Fruit fly (Drosophila melanogaster) whole organism, embryonic: Measurements from ENCODE around the gene CG10710.

ENCODE experiments used
- CG12391 ChIP-seq: fragments of 200-800 bp; sonication (Bioruptor generic); optimal IDR thresholded peaks from 3 replicates; lab custom pipeline; 2018; ENCODE audit warnings: missing biosample characterization, mild to moderate bottlenecking, missing genetic modification characterization, moderate library complexity
- CG13624 ChIP-seq: fragments of 200-800 bp; sonication (Bioruptor generic); optimal IDR thresholded peaks from 2 replicates; lab custom pipeline; 2016; ENCODE audit warnings: missing biosample characterization, missing genetic modification characterization
- CG17186 ChIP-seq: fragments of 200-800 bp; sonication (Bioruptor generic); optimal IDR thresholded peaks from 3 replicates; lab custom pipeline; 2017; ENCODE audit warnings: missing biosample characterization, missing genetic modification reagents, missing genetic modification characterization
- CG17568 ChIP-seq: fragments of 200-800 bp; sonication (Bioruptor generic); optimal IDR thresholded peaks from 2 replicates; lab custom pipeline; 2018; ENCODE audit warnings: missing biosample characterization, mild to moderate bottlenecking, missing genetic modification characterization, moderate library complexity
- CG18476 ChIP-seq: fragments of 200-800 bp; sonication (Bioruptor generic); optimal IDR thresholded peaks from 2 replicates; lab custom pipeline; 2016; ENCODE audit warnings: missing biosample characterization, mild to moderate bottlenecking, missing genetic modification characterization
- CG18599 ChIP-seq: fragments of 200-800 bp; sonication (Bioruptor generic); optimal IDR thresholded peaks from 3 replicates; lab custom pipeline; 2017; ENCODE audit warnings: missing biosample characterization, missing genetic modification characterization, mild to moderate bottlenecking, moderate library complexity, missing genetic modification reagents
- CG32772 ChIP-seq: fragments of 200-800 bp; sonication (Bioruptor generic); IDR thresholded peaks from 2 replicates; pipeline ENCODE4 v1.3.6; 2022; ENCODE audit warnings: missing biosample characterization, missing genetic modification characterization
- CG4328 ChIP-seq: fragments of 200-800 bp; sonication (Bioruptor generic); optimal IDR thresholded peaks from 3 replicates; lab custom pipeline; 2017; ENCODE audit warnings: missing biosample characterization, missing genetic modification reagents, missing genetic modification characterization
- CG4820 ChIP-seq: fragments of 200-800 bp; sonication (Bioruptor generic); optimal IDR thresholded peaks from 3 replicates; lab custom pipeline; 2016; ENCODE audit warnings: missing biosample characterization, missing genetic modification characterization
- CG4854 ChIP-seq: fragments of 200-800 bp; sonication (Bioruptor generic); optimal IDR thresholded peaks from 2 replicates; lab custom pipeline; 2016; ENCODE audit warnings: missing biosample characterization, missing genetic modification characterization, inconsistent platforms
- CG6683 ChIP-seq: fragments of 200-800 bp; sonication (Bioruptor generic); optimal IDR thresholded peaks from 2 replicates; lab custom pipeline; 2017; ENCODE audit warnings: missing biosample characterization, mild to moderate bottlenecking, missing genetic modification characterization, missing genetic modification reagents
- CG7839 ChIP-seq: fragments of 200-800 bp; sonication (Bioruptor generic); optimal IDR thresholded peaks from 3 replicates; lab custom pipeline; 2018; ENCODE audit warnings: missing biosample characterization, mild to moderate bottlenecking, missing genetic modification characterization, moderate library complexity
- CG9817 ChIP-seq: fragments of 200-800 bp; sonication (Bioruptor generic); optimal IDR thresholded peaks from 2 replicates; lab custom pipeline; 2018; ENCODE audit warnings: missing biosample characterization, mild to moderate bottlenecking, missing genetic modification characterization, moderate library complexity
- Dip2 ChIP-seq: fragments of 200-800 bp; sonication (Bioruptor generic); IDR thresholded peaks from 2 replicates; pipeline ENCODE4 v1.3.6; 2022; ENCODE audit warnings: missing biosample characterization, missing genetic modification characterization
- E2f1 ChIP-seq: fragments of 200-800 bp; sonication (Bioruptor generic); IDR thresholded peaks from 2 replicates; pipeline ENCODE4 v1.3.6; 2022; ENCODE audit warnings: missing biosample characterization, missing genetic modification characterization
- H2.0 ChIP-seq: fragments of 200-800 bp; sonication (Bioruptor generic); IDR thresholded peaks from 2 replicates; pipeline ENCODE4 v1.3.6; 2022; ENCODE audit warnings: missing biosample characterization, missing genetic modification characterization
- Hr39 ChIP-seq: fragments of >200 bp; optimal IDR thresholded peaks from 2 replicates; lab custom pipeline; 2017
- Lim3 ChIP-seq: fragments of 200-800 bp; sonication (Bioruptor generic); IDR thresholded peaks from 2 replicates; pipeline ENCODE4 v1.3.6; 2022; ENCODE audit warnings: missing biosample characterization, missing genetic modification characterization
- Lpt ChIP-seq: fragments of >200 bp; optimal IDR thresholded peaks from 2 replicates; lab custom pipeline; 2018; ENCODE audit warnings: missing biosample characterization, missing genetic modification characterization
- Mad ChIP-seq: fragments of 200-800 bp; sonication (Bioruptor generic); optimal IDR thresholded peaks from 2 replicates; lab custom pipeline; 2016; ENCODE audit warnings: missing biosample characterization, missing genetic modification characterization
- Med ChIP-seq: fragments of 200-800 bp; sonication (Bioruptor generic); peaks from one replicate; lab custom pipeline; 2016; ENCODE audit warnings: missing biosample characterization, missing genetic modification characterization, mild to moderate bottlenecking, inconsistent platforms, moderate library complexity
- Mrtf ChIP-seq: fragments of 200-800 bp; sonication (Bioruptor generic); IDR thresholded peaks from 3 replicates; pipeline ENCODE4 v1.3.6; 2022; ENCODE audit warnings: missing biosample characterization, missing genetic modification characterization
- NC2β ChIP-seq: fragments of 200-800 bp; sonication (Bioruptor generic); optimal IDR thresholded peaks from 2 replicates; lab custom pipeline; 2016; ENCODE audit warnings: missing biosample characterization, missing genetic modification characterization
- Nf-YA ChIP-seq: fragments of 200-800 bp; sonication (Bioruptor generic); IDR thresholded peaks from 2 replicates; pipeline ENCODE4 v1.3.6; 2022; ENCODE audit warnings: missing biosample characterization, missing genetic modification characterization
- Optix ChIP-seq: fragments of 200-800 bp; sonication (Bioruptor generic); IDR thresholded peaks from 3 replicates; pipeline ENCODE4 v1.3.6; 2022; ENCODE audit warnings: missing biosample characterization, missing genetic modification characterization
- Sry-δ ChIP-seq: fragments of 200-800 bp; sonication (Bioruptor generic); optimal IDR thresholded peaks from 2 replicates; lab custom pipeline; 2016; ENCODE audit warnings: missing biosample characterization, missing genetic modification characterization
- Usf ChIP-seq: fragments of 200-800 bp; sonication (Bioruptor generic); optimal IDR thresholded peaks from 2 replicates; lab custom pipeline; 2017; ENCODE audit warnings: missing genotype, missing biosample characterization, missing genetic modification characterization
- YL-1 ChIP-seq: fragments of 200-800 bp; sonication (Bioruptor generic); optimal IDR thresholded peaks from 3 replicates; lab custom pipeline; 2017; ENCODE audit warnings: missing biosample characterization, mild to moderate bottlenecking, missing genetic modification characterization
- abd-A ChIP-seq: fragments of 200-800 bp; sonication (Bioruptor generic); optimal IDR thresholded peaks from 3 replicates; lab custom pipeline; 2019; ENCODE audit warnings: missing biosample characterization, mild to moderate bottlenecking, missing genetic modification characterization, moderate library complexity
- cg ChIP-seq: fragments of 200-800 bp; sonication (Bioruptor generic); optimal IDR thresholded peaks from 3 replicates; lab custom pipeline; 2019; ENCODE audit warnings: missing biosample characterization, mild to moderate bottlenecking, missing genetic modification characterization, moderate library complexity
- crp ChIP-seq, 2 experiments: fragments of 200-800 bp; sonication (Bioruptor generic); optimal IDR thresholded peaks; 2 replicates in 1 of 2; 3 replicates in 1 of 2; lab custom pipeline; 2017; ENCODE audit warnings: missing biosample characterization in 2 of 2, missing genetic modification characterization in 2 of 2, mild to moderate bottlenecking in 1 of 2, moderate library complexity in 1 of 2
- gem ChIP-seq: fragments of 200-800 bp; sonication (Bioruptor generic); optimal IDR thresholded peaks from 2 replicates; lab custom pipeline; 2019; ENCODE audit warnings: missing biosample characterization, mild to moderate bottlenecking, missing genetic modification characterization, moderate library complexity
- grau ChIP-seq: fragments of 200-800 bp; optimal IDR thresholded peaks from 3 replicates; lab custom pipeline; 2019; ENCODE audit warnings: missing biosample characterization, mild to moderate bottlenecking, missing genetic modification characterization, moderate library complexity
- kni ChIP-seq: fragments of 200-800 bp; sonication (Bioruptor generic); optimal IDR thresholded peaks from 3 replicates; lab custom pipeline; 2017; ENCODE audit warnings: mild to moderate bottlenecking, missing biosample characterization, missing genetic modification reagents, missing genetic modification characterization
- mam ChIP-seq: fragments of 200-800 bp; sonication (Bioruptor generic); optimal IDR thresholded peaks from 3 replicates; lab custom pipeline; 2016; ENCODE audit warnings: missing biosample characterization, missing genetic modification characterization
- mirr ChIP-seq: fragments of 200-800 bp; sonication (Bioruptor generic); optimal IDR thresholded peaks from 3 replicates; lab custom pipeline; 2018; ENCODE audit warnings: missing biosample characterization, mild to moderate bottlenecking, missing genetic modification characterization
- nerfin-2 ChIP-seq: fragments of 200-800 bp; sonication (Bioruptor generic); IDR thresholded peaks from 2 replicates; pipeline ENCODE4 v1.3.6; 2022; ENCODE audit warnings: missing biosample characterization, missing genetic modification characterization; ENCODE audit not compliant: partially characterized antibody
- onecut ChIP-seq: fragments of 200-800 bp; sonication (Bioruptor generic); IDR thresholded peaks from 2 replicates; pipeline ENCODE4 v1.3.6; 2022; ENCODE audit warnings: missing biosample characterization, missing genetic modification characterization
- p53 ChIP-seq: fragments of 200-800 bp; sonication (Bioruptor generic); optimal IDR thresholded peaks from 2 replicates; lab custom pipeline; 2016; ENCODE audit warnings: missing biosample characterization, missing genetic modification characterization
- prd ChIP-seq, 3 experiments: fragments of >200 bp in 2 of 3; fragments of 200-800 bp in 1 of 3; sonication (Bioruptor generic) in 1 of 3; optimal IDR thresholded peaks in 2 of 3; IDR thresholded peaks in 1 of 3; 2 replicates in 2 of 3; 3 replicates in 1 of 3; pipeline versions ENCODE4 v1.3.6 to Lab custom; 2017 to 2022; ENCODE audit warnings: missing biosample characterization in 1 of 3, missing genetic modification characterization in 1 of 3
- shn ChIP-seq: fragments of 200-800 bp; sonication (Bioruptor generic); optimal IDR thresholded peaks from 3 replicates; lab custom pipeline; 2016; ENCODE audit warnings: missing biosample characterization, missing genetic modification characterization
- so ChIP-seq: fragments of 200-800 bp; sonication (Bioruptor generic); IDR thresholded peaks from 3 replicates; pipeline ENCODE4 v1.3.6; 2022; ENCODE audit warnings: missing biosample characterization, missing genetic modification characterization
- sug ChIP-seq: fragments of 200-800 bp; optimal IDR thresholded peaks from 2 replicates; lab custom pipeline; 2019; ENCODE audit warnings: missing biosample characterization, mild to moderate bottlenecking, missing genetic modification characterization, moderate library complexity
- tgo ChIP-seq: fragments of 200-800 bp; sonication (Bioruptor generic); IDR thresholded peaks from 3 replicates; pipeline ENCODE4 v1.3.6; 2022; ENCODE audit warnings: missing biosample characterization, missing genetic modification characterization
- ttk ChIP-seq: fragments of 200-800 bp; sonication (Bioruptor generic); IDR thresholded peaks from 2 replicates; pipeline ENCODE4 v2.1.2; 2022; ENCODE audit warnings: missing biosample characterization, missing genetic modification characterization
- tx ChIP-seq: fragments of 200-800 bp; sonication (Bioruptor generic); optimal IDR thresholded peaks from 2 replicates; lab custom pipeline; 2016; ENCODE audit warnings: missing biosample characterization, missing genetic modification characterization
- vnd ChIP-seq: fragments of 200-800 bp; sonication (Bioruptor generic); IDR thresholded peaks from 3 replicates; pipeline ENCODE4 v1.3.6; 2022; ENCODE audit warnings: missing biosample characterization, missing genetic modification characterization; ENCODE audit not compliant: partially characterized antibody
- wor ChIP-seq: fragments of 200-800 bp; sonication (Bioruptor generic); IDR thresholded peaks from 2 replicates; pipeline ENCODE4 v1.3.6; 2022; ENCODE audit warnings: missing biosample characterization, missing genetic modification characterization
- zen ChIP-seq: fragments of 200-800 bp; sonication (Bioruptor generic); optimal IDR thresholded peaks from 3 replicates; lab custom pipeline; 2018; ENCODE audit warnings: missing biosample characterization, mild to moderate bottlenecking, missing genetic modification characterization, moderate library complexity

CG10710 gene

dm6 chr3L:13478339-13479203 lies 40.8 kb downstream of the CG10710 start (continued):
- TF ChIP-seq onecut (GFP tag; lab: Robert Waterston, UW): no peak
- TF ChIP-seq kni (GFP tag; lab: Kevin White, UChicago): no peak
- TF ChIP-seq CG17186: no peak
- TF ChIP-seq zen (tag; lab: Kevin White, UChicago): no peak
- peak; percentile 27; the same call in 1 of the 3 replicates for TF ChIP-seq vnd
- no peak for TF ChIP-seq CG6683
- no peak for TF ChIP-seq p53 (GFP tag; lab: Kevin White, UChicago)
- TF ChIP-seq Nf-YA: no peak
- TF ChIP-seq cg: no peak
- TF ChIP-seq prd (optimal IDR thresholded peaks at IDR 0.05; lab: Kevin White, UChicago): no peak
- TF ChIP-seq prd (GFP tag; IDR thresholded peaks at IDR 0.05; lab: Robert Waterston, UW): 0 out of 3 replicates have a peak, but pooled peaks have one; percentile 19
- no peak for TF ChIP-seq Lpt (GFP tag; lab: Kevin White, UChicago)
- TF ChIP-seq Med (GFP tag; lab: Kevin White, UChicago): peak; percentile 62
- no peak for TF ChIP-seq CG17568 (GFP tag; lab: Kevin White, UChicago)
- no peak for TF ChIP-seq YL-1
- peak; percentile 26 for TF ChIP-seq CG9817 (tag; lab: Kevin White, UChicago)
- TF ChIP-seq E2f1 (GFP tag; lab: Robert Waterston, UW): 0 out of 2 replicates have a peak, but pooled peaks have one; percentile 18
- TF ChIP-seq grau (tag; lab: Kevin White, UChicago): peak; percentile 86
- TF ChIP-seq Hr39: peak; percentile 24
- TF ChIP-seq H2.0: no peak
- TF ChIP-seq Sry-δ (GFP tag; lab: Kevin White, UChicago): no peak
- 0 out of 2 replicates have a peak, but pooled peaks have one; percentile 22 for TF ChIP-seq CG32772 (GFP tag; lab: Robert Waterston, UW)
- peak; percentile 37 for TF ChIP-seq mam (GFP tag; lab: Kevin White, UChicago)
- TF ChIP-seq sug (tag; lab: Kevin White, UChicago): no peak
- no peak; the same call in 2 of the 3 replicates for TF ChIP-seq tgo (GFP tag; lab: Robert Waterston, UW)
- peak; percentile 39 for TF ChIP-seq CG7839 (tag; lab: Kevin White, UChicago)
- TF ChIP-seq CG12391 (tag; lab: Kevin White, UChicago): peak; percentile 10
- TF ChIP-seq CG18476: no peak
- no peak for TF ChIP-seq CG4328 (GFP tag; lab: Kevin White, UChicago)
- no peak for TF ChIP-seq nerfin-2 (GFP tag; lab: Robert Waterston, UW)
- TF ChIP-seq Lim3 (GFP tag; lab: Robert Waterston, UW): no peak
- TF ChIP-seq CG4854 (GFP tag; lab: Kevin White, UChicago): no peak
- no peak for TF ChIP-seq wor
- TF ChIP-seq Usf (GFP tag; lab: Kevin White, UChicago): no peak
- TF ChIP-seq CG4820 (GFP tag; lab: Kevin White, UChicago): no peak
- no peak for TF ChIP-seq Optix (GFP tag; lab: Robert Waterston, UW)
- TF ChIP-seq CG13624: no peak
- no peak for TF ChIP-seq Mrtf (GFP tag; lab: Robert Waterston, UW)
- no peak for TF ChIP-seq crp (GFP tag; optimal IDR thresholded peaks at IDR 0.05; lab: Kevin White, UChicago)
- peak; percentile 11 for TF ChIP-seq mirr (GFP tag; lab: Kevin White, UChicago)
- no peak for TF ChIP-seq abd-A (tag; lab: Kevin White, UChicago)
- no peak for TF ChIP-seq tx (GFP tag; lab: Kevin White, UChicago)
- TF ChIP-seq Mad (GFP tag; lab: Kevin White, UChicago): no peak
- no peak for TF ChIP-seq so (GFP tag; lab: Robert Waterston, UW)
- TF ChIP-seq gem: peak; percentile 38
- no peak for TF ChIP-seq NC2β (GFP tag; lab: Kevin White, UChicago)
- peak; percentile 31 for TF ChIP-seq CG18599 (GFP tag; lab: Kevin White, UChicago)
- no peak for TF ChIP-seq ttk
- TF ChIP-seq Dip2 (GFP tag; lab: Robert Waterston, UW): no peak
- TF ChIP-seq shn (GFP tag; lab: Kevin White, UChicago): no peak
